Worm (Caenorhabditis elegans) whole organism, midembryonic: Measurements from ENCODE around the gene T24B8.4.

Source experiments
- T22C8.4 ChIP-seq: fragments of 200-800 bp; sonication (Bioruptor generic); IDR thresholded peaks from 2 replicates; pipeline ENCODE4 v1.3.6; 2022; ENCODE audit warnings: missing genetic modification characterization, missing compliant biosample characterization
- cog-1 ChIP-seq: sonication (generic microtip); optimal IDR thresholded peaks from 2 replicates; lab custom pipeline; 2016; ENCODE audit warnings: missing genetic modification characterization, missing compliant biosample characterization
- flt-1 ChIP-seq: fragments of 200-800 bp; sonication (Bioruptor generic); IDR thresholded peaks from 2 replicates; pipeline ENCODE4 v1.3.6; 2022; ENCODE audit warnings: missing genetic modification characterization, missing compliant biosample characterization
- klf-2 ChIP-seq: fragments of 200-800 bp; sonication (Bioruptor generic); conservative IDR thresholded peaks from 2 replicates; pipeline ENCODE4 v1.3.6; 2022; ENCODE audit warnings: missing genetic modification reagents, missing genetic modification characterization, missing compliant biosample characterization
- tab-1 ChIP-seq: fragments of 200-800 bp; sonication (Bioruptor generic); IDR thresholded peaks from 2 replicates; pipeline ENCODE4 v1.3.6; 2022; ENCODE audit warnings: missing genetic modification characterization, missing compliant biosample characterization
- ztf-23 ChIP-seq: fragments of 200-800 bp; sonication (Bioruptor generic); IDR thresholded peaks from 2 replicates; pipeline ENCODE4 v1.3.6; 2022; ENCODE audit warnings: missing genetic modification reagents, missing genetic modification characterization, missing compliant biosample characterization
- ztf-29 ChIP-seq: fragments of 200-800 bp; sonication (Bioruptor generic); IDR thresholded peaks from 2 replicates; pipeline ENCODE4 v1.3.6; 2022; ENCODE audit warnings: missing genetic modification reagents, missing genetic modification characterization, missing compliant biosample characterization

DNA sequence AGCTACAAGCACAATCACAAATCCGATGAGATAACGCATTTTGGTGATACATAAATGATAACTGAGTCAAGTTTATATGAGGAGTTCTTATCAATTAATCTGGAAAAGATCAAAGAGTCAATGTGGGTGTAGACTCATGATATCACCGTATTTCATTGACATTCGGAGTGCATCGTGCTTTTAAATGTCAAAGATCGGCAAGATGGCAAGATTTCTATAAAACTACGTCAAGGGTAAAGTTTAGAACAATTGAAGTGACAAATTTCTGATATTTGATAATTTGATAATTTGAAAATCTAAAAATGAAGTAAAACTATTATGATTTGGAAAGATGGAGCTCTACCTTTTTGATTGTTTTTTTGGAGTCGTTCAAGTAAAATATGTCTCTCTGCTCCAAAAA lies 12.5 kb upstream of the T24B8.4 start, which contains the start of gene sysm-1:
- TF ChIP-seq ztf-23 (GFP tag; lab: Robert Waterston, UW) (no peak), klf-2 (GFP tag; lab: Robert Waterston, UW) (no peak), tab-1 (GFP tag; lab: Robert Waterston, UW) (no peak), ztf-29 (GFP tag; lab: Robert Waterston, UW) (no peak), flt-1 (GFP tag; lab: Robert Waterston, UW) (no peak), T22C8.4 (no peak), cog-1 (tag; lab: Kevin White, UChicago) (no peak)
